Worm (Caenorhabditis elegans) whole organism, dauer: ENCODE measurements around the gene slc-36.1.

Source experiments
- unc-62 ChIP-seq: sonication (generic microtip); optimal IDR thresholded peaks from 2 replicates; lab custom pipeline; 2017; ENCODE audit warnings: missing biosample characterization, missing genetic modification reagents, missing genetic modification characterization

Gene slc-36.1

ce11 chrIII:13340504-13341274 is 33.4 kb downstream of the slc-36.1 start:
- no peak for TF ChIP-seq unc-62

- TF ChIP-seq unc-62 = no peak
Observed at ce11 chrIII:13341275-13341626, 33.9 kb downstream of the slc-36.1 start, which contains the start of gene nud-1. TSS of gene nud-1 (plus strand) at chrIII:13341527.

ce11 chrIII:13342079-13342734 is 34.9 kb downstream of the slc-36.1 start, which contains the start of gene dro-1:
TSS of gene dro-1 (plus strand) at chrIII:13342684.
- no peak for TF ChIP-seq unc-62

ce11 chrIII:13343117-13343516 is 35.8 kb downstream of the slc-36.1 start, which contains the start of gene ife-1:
TSS of gene ife-1 (plus strand) at chrIII:13343417.
- TF ChIP-seq unc-62 = no peak

- no peak for TF ChIP-seq unc-62
Observed at ce11 chrIII:13343562-13344139, 36.3 kb downstream of the slc-36.1 start.

ce11 chrIII:13344538-13345136 is 37.3 kb downstream of the slc-36.1 start, which contains the start of gene acaa-2:
TSS of gene acaa-2 (plus strand) at chrIII:13344937.
- no peak for TF ChIP-seq unc-62

- TF ChIP-seq unc-62 = no peak
Observed at ce11 chrIII:13346785-13347184, 39.5 kb downstream of the slc-36.1 start, which contains the start of gene mtm-6. TSS of gene mtm-6 (plus strand) at chrIII:13347085.

ce11 chrIII:13347782-13348327 is 40.6 kb downstream of the slc-36.1 start:
- no peak for TF ChIP-seq unc-62

ce11 chrIII:13348891-13349290 is 41.6 kb downstream of the slc-36.1 start:
- no peak for TF ChIP-seq unc-62

- TF ChIP-seq unc-62 = no peak
Observed at ce11 chrIII:13350964-13351363, 43.7 kb downstream of the slc-36.1 start.

ce11 chrIII:13359256-13359655 is 52.0 kb downstream of the slc-36.1 start, which contains the start of gene F53A2.9:
TSS of gene F53A2.9 (minus strand) at chrIII:13359356.
- no peak for TF ChIP-seq unc-62

ce11 chrIII:13359847-13360246 is 52.5 kb downstream of the slc-36.1 start:
- no peak for TF ChIP-seq unc-62
